In the genomic region with DNA sequence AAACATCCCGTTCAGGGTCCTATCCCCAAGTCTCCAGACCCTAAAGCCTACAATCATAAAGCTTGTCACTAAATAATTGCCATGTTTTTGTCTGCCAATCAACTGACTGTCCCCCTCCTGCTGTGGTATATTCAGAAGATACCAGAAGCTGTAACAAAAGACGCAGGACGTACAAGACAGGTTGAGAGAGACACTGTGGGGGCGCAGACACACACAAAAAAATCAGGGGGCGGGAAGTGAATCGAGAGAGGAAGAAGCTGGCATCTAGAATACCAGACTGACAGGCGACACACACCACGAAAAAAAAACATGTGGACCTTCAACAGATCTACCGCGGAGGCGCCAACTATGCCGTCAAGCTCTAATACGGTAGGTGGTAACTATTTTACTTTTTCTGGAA, we compare ENCODE assay signal across 4 worm cellular contexts.
TF ChIP-seq lines count a peak whose summit lies in the region.

A gene (plus strand): TSS at position 301 of the 400 bp plus-strand sequence.

TF ChIP-seq in whole organism, L2 larva, 48 proteins besides CTCF, POLR2A, EP300 and RAD21:
- TF ChIP-seq ztf-11 (tag; optimal IDR thresholded peaks at IDR 0.05; lab: Kevin White, UChicago) (no peak), nhr-25 (tag; optimal IDR thresholded peaks at IDR 0.05; lab: Kevin White, UChicago) (peak; percentile 28)

TF ChIP-seq in whole organism, L3 larva, 47 proteins besides CTCF, POLR2A, EP300 and RAD21:
- TF ChIP-seq nfya-1 (tag; optimal IDR thresholded peaks at IDR 0.05; lab: Kevin White, UChicago; ENCODE audit: insufficient read depth): peak; percentile 53
- no peak for TF ChIP-seq nhr-23 (tag; optimal IDR thresholded peaks at IDR 0.05; lab: Kevin White, UChicago)
- no peak for TF ChIP-seq R02D3.7 (tag; optimal IDR thresholded peaks at IDR 0.05; lab: Kevin White, UChicago)
- TF ChIP-seq egl-27 (tag; optimal IDR thresholded peaks at IDR 0.05; lab: Kevin White, UChicago): no peak
- TF ChIP-seq nhr-25 (tag; optimal IDR thresholded peaks at IDR 0.05; lab: Kevin White, UChicago): peak; percentile 41
- no peak for TF ChIP-seq egl-5 (tag; optimal IDR thresholded peaks at IDR 0.05; lab: Kevin White, UChicago)
TF ChIP-seq in whole organism, L3 larva: peak in this region for 2.

TF ChIP-seq in whole organism, L4 larva, 104 proteins besides CTCF, POLR2A, EP300 and RAD21:
- TF ChIP-seq aha-1 (tag; lab: Kevin White, UChicago) (peak; percentile 37), nhr-6 (tag; optimal IDR thresholded peaks at IDR 0.05; lab: Kevin White, UChicago) (no peak), lin-1 (GFP tag; IDR thresholded peaks at IDR 0.05; lab: Robert Waterston, UW) (no peak), F10B5.3 (tag; optimal IDR thresholded peaks at IDR 0.05; lab: Kevin White, UChicago) (no peak), nhr-111 (GFP tag; optimal IDR thresholded peaks at IDR 0.05; lab: Kevin White, UChicago) (no peak), mxl-2 (GFP tag; conservative IDR thresholded peaks at IDR 0.05; lab: Robert Waterston, UW) (no peak), lin-13 (GFP tag; optimal IDR thresholded peaks at IDR 0.05; lab: Kevin White, UChicago) (no peak), nhr-237 (tag; optimal IDR thresholded peaks at IDR 0.05; lab: Kevin White, UChicago) (no peak), hlh-11 (tag; optimal IDR thresholded peaks at IDR 0.05; lab: Kevin White, UChicago) (peak; percentile 30), hlh-30 (tag; optimal IDR thresholded peaks at IDR 0.05; lab: Kevin White, UChicago; ENCODE audit: insufficient read depth) (peak; percentile 45), snpc-4 (tag; optimal IDR thresholded peaks at IDR 0.05; lab: Kevin White, UChicago) (no peak), ZK546.5 (tag; optimal IDR thresholded peaks at IDR 0.05; lab: Kevin White, UChicago) (no peak), spr-3 (GFP tag; optimal IDR thresholded peaks at IDR 0.05; lab: Kevin White, UChicago) (no peak), Y105C5A.15 (GFP tag; IDR thresholded peaks at IDR 0.05; lab: Robert Waterston, UW) (no peak), zip-11 (GFP tag; IDR thresholded peaks at IDR 0.05; lab: Robert Waterston, UW) (no peak), spr-1 (tag; optimal IDR thresholded peaks at IDR 0.05; lab: Kevin White, UChicago) (no peak), gei-8 (GFP tag; optimal IDR thresholded peaks at IDR 0.05; lab: Kevin White, UChicago) (no peak), daf-12 (tag; optimal IDR thresholded peaks at IDR 0.05; lab: Kevin White, UChicago) (no peak), daf-19 (GFP tag; conservative IDR thresholded peaks at IDR 0.05; lab: Robert Waterston, UW) (no peak), F44E2.7 (GFP tag; IDR thresholded peaks at IDR 0.05; lab: Robert Waterston, UW) (no peak), egl-27 (tag; optimal IDR thresholded peaks at IDR 0.05; lab: Kevin White, UChicago) (no peak), zfp-2 (tag; optimal IDR thresholded peaks at IDR 0.05; lab: Kevin White, UChicago) (no peak)

TF ChIP-seq in whole organism, young adult, 124 proteins besides CTCF, POLR2A, EP300 and RAD21:
- TF ChIP-seq snpc-4 (GFP tag; optimal IDR thresholded peaks at IDR 0.05; lab: Kevin White, UChicago) (no peak), snpc-4 (tag; optimal IDR thresholded peaks at IDR 0.05; lab: Kevin White, UChicago) (no peak), madf-3 (GFP tag; IDR thresholded peaks at IDR 0.05; lab: Robert Waterston, UW) (0 out of 2 replicates have a peak, but pooled peaks have one; percentile 39), ama-1 (optimal IDR thresholded peaks at IDR 0.05; lab: Kevin White, UChicago) (no peak), ama-1 (GFP tag; optimal IDR thresholded peaks at IDR 0.05; lab: Kevin White, UChicago) (no peak)
